Fruit fly (Drosophila melanogaster) whole organism, adult: ENCODE results near the gene CG12362.

Experiments used
- CG7101 ChIP-seq: fragments of 200-800 bp; sonication (Bioruptor generic); optimal IDR thresholded peaks from 2 replicates; lab custom pipeline; 2018; ENCODE audit warnings: missing biosample characterization, mild to moderate bottlenecking, missing genetic modification characterization, moderate library complexity
- bab1 ChIP-seq: fragments of 200-800 bp; sonication (Bioruptor generic); optimal IDR thresholded peaks from 3 replicates; lab custom pipeline; 2019; ENCODE audit warnings: missing biosample characterization, mild to moderate bottlenecking, missing genetic modification characterization, moderate library complexity
- cnc ChIP-seq, 2 experiments: fragments of >200 bp; optimal IDR thresholded peaks; 2 replicates each; lab custom pipeline; 2017

DNA sequence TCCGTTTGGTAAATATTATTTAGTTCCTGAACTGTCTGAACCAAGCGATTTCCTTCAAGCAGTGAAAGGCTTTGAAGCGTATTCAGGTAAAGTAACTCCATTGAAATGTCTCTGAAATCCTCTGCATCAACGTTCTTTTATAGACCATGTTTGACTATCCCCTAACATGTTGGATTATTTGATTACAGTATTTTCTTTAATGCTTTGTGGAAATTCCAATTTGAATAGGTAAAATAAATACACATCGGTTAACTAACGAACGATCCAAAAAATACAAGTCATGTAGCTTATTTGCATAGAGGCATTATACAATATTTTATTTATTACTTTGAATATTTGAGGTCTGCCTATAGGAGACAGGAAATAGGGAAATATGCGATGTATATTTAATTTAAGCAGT, 19.3 kb downstream of the CG12362 start, which contains the start of gene Ir67b:
- no peak for TF ChIP-seq cnc (optimal IDR thresholded peaks at IDR 0.05; lab: Kevin White, UChicago)
- TF ChIP-seq bab1 (GFP tag; lab: Kevin White, UChicago): no peak
- TF ChIP-seq CG7101 (tag; lab: Kevin White, UChicago): no peak
